Worm (Caenorhabditis elegans) whole organism, L4 larva: ENCODE data around the gene cut-2.
A peak's percentile ranks its signal among the peaks of the same experiment; 100 is the strongest.

Source experiments
- Y48G9A.11 ChIP-seq: fragments of 200-800 bp; sonication (Bioruptor generic); IDR thresholded peaks from 2 replicates; pipeline ENCODE4 v1.3.6; 2022; ENCODE audit warnings: missing genetic modification reagents, missing genetic modification characterization, missing compliant biosample characterization
- aha-1 ChIP-seq: fragments of 150-350 bp; peaks from one replicate; lab custom pipeline; 2014; ENCODE audit warnings: missing biosample characterization, missing genetic modification characterization
- aly-2 ChIP-seq: sonication (generic microtip); optimal IDR thresholded peaks from 2 replicates; lab custom pipeline; 2018; ENCODE audit warnings: missing biosample characterization, missing genetic modification characterization
- ceh-82 ChIP-seq: sonication (generic microtip); optimal IDR thresholded peaks from 2 replicates; lab custom pipeline; 2017; ENCODE audit warnings: missing biosample characterization, missing genetic modification characterization
- ces-1 ChIP-seq: fragments of 150-350 bp; sonication (generic microtip); optimal IDR thresholded peaks from 4 replicates; lab custom pipeline; 2014; ENCODE audit warnings: missing biosample characterization, missing genetic modification reagents, missing genetic modification characterization
- cey-2 ChIP-seq: sonication (generic microtip); optimal IDR thresholded peaks from 3 replicates; lab custom pipeline; 2017; ENCODE audit warnings: missing genetic modification characterization, mild to moderate bottlenecking, missing compliant biosample characterization, antibody characterized with exemption, borderline replicate concordance; ENCODE audit not compliant: insufficient read depth
- daf-12 ChIP-seq: fragments of 150-350 bp; optimal IDR thresholded peaks from 2 replicates; lab custom pipeline; 2014; ENCODE audit warnings: missing biosample characterization, missing genetic modification reagents, missing genetic modification characterization
- daf-16 ChIP-seq, 3 experiments: sonication (generic microtip); optimal IDR thresholded peaks; 2 replicates each; lab custom pipeline; 2016 to 2017; ENCODE audit warnings: missing genetic modification characterization in 3 of 3, missing genetic modification reagents in 3 of 3, mild to moderate bottlenecking in 2 of 3, missing compliant biosample characterization in 2 of 3, missing biosample characterization in 1 of 3, moderate library complexity in 1 of 3
- daf-19 ChIP-seq: fragments of 200-800 bp; sonication (Bioruptor generic); conservative IDR thresholded peaks from 2 replicates; pipeline ENCODE4 v1.3.6; 2022; ENCODE audit warnings: missing genetic modification characterization, missing compliant biosample characterization
- dmd-6 ChIP-seq: fragments of 200-800 bp; sonication (Bioruptor generic); IDR thresholded peaks from 2 replicates; pipeline ENCODE4 v1.3.6; 2022; ENCODE audit warnings: missing genetic modification reagents, missing genetic modification characterization, missing compliant biosample characterization
- dpl-1 ChIP-seq: fragments of 150-350 bp; optimal IDR thresholded peaks from 2 replicates; lab custom pipeline; 2014; ENCODE audit warnings: missing biosample characterization, missing genetic modification reagents, missing genetic modification characterization
- duxl-1 ChIP-seq: sonication (generic microtip); optimal IDR thresholded peaks from 2 replicates; lab custom pipeline; 2016; ENCODE audit warnings: mild to moderate bottlenecking, missing genetic modification characterization, moderate library complexity, missing compliant biosample characterization; ENCODE audit not compliant: poor library complexity
- dve-1 ChIP-seq: sonication (generic microtip); optimal IDR thresholded peaks from 2 replicates; lab custom pipeline; 2017; ENCODE audit warnings: antibody characterized with exemption, mild to moderate bottlenecking, missing genetic modification characterization, missing compliant biosample characterization; ENCODE audit not compliant: insufficient read depth
- egl-43 ChIP-seq: fragments of 200-800 bp; sonication (Bioruptor generic); IDR thresholded peaks from 2 replicates; pipeline ENCODE4 v1.3.6; 2022; ENCODE audit warnings: missing genetic modification reagents, missing genetic modification characterization, missing compliant biosample characterization
- gei-8 ChIP-seq: fragments of 200-800 bp; sonication (Bioruptor generic); optimal IDR thresholded peaks from 2 replicates; lab custom pipeline; 2018; ENCODE audit warnings: mild to moderate bottlenecking, missing genetic modification characterization, missing compliant biosample characterization
- hif-1 ChIP-seq, 2 experiments: sonication (generic microtip); optimal IDR thresholded peaks; 2 replicates each; lab custom pipeline; 2016 to 2017; ENCODE audit warnings: missing compliant biosample characterization in 2 of 2, missing genetic modification characterization in 2 of 2, missing genetic modification reagents in 2 of 2, missing genotype in 2 of 2, mild to moderate bottlenecking in 1 of 2
- hlh-11 ChIP-seq: fragments of 200-800 bp; sonication (Bioruptor generic); optimal IDR thresholded peaks from 2 replicates; lab custom pipeline; 2018; ENCODE audit warnings: mild to moderate bottlenecking, missing genetic modification characterization, missing compliant biosample characterization
- hlh-30 ChIP-seq: sonication (generic microtip); optimal IDR thresholded peaks from 2 replicates; lab custom pipeline; 2017; ENCODE audit warnings: antibody characterized with exemption, mild to moderate bottlenecking, missing genetic modification characterization, missing compliant biosample characterization; ENCODE audit not compliant: insufficient read depth
- hmg-1.1 ChIP-seq: fragments of 200-800 bp; sonication (Bioruptor generic); IDR thresholded peaks from 2 replicates; pipeline ENCODE4 v1.3.6; 2022; ENCODE audit warnings: missing genetic modification reagents, missing genetic modification characterization, missing compliant biosample characterization
- lin-1 ChIP-seq: fragments of 200-800 bp; sonication (Bioruptor generic); IDR thresholded peaks from 2 replicates; pipeline ENCODE4 v1.3.6; 2022; ENCODE audit warnings: missing genetic modification reagents, missing genetic modification characterization, missing compliant biosample characterization
- lir-3 ChIP-seq: sonication (generic microtip); optimal IDR thresholded peaks from 2 replicates; lab custom pipeline; 2016; ENCODE audit warnings: mild to moderate bottlenecking, missing genetic modification characterization, missing compliant biosample characterization
- mdl-1 ChIP-seq, 2 experiments: fragments of 150-350 bp in 1 of 2; sonication (generic microtip) in 1 of 2; optimal IDR thresholded peaks; 2 replicates each; lab custom pipeline; 2014 to 2017; ENCODE audit warnings: missing biosample characterization in 2 of 2, missing genetic modification characterization in 2 of 2
- mes-2 ChIP-seq: sonication (generic microtip); optimal IDR thresholded peaks from 2 replicates; lab custom pipeline; 2016; ENCODE audit warnings: missing genotype, mild to moderate bottlenecking, missing genetic modification characterization, missing compliant biosample characterization; ENCODE audit not compliant: poor library complexity, severe bottlenecking
- nhr-102 ChIP-seq: sonication (generic microtip); optimal IDR thresholded peaks from 2 replicates; lab custom pipeline; 2016; ENCODE audit warnings: mild to moderate bottlenecking, missing genetic modification characterization, moderate library complexity, missing compliant biosample characterization
- nhr-11 ChIP-seq: fragments of 150-350 bp; optimal IDR thresholded peaks from 2 replicates; lab custom pipeline; 2014; ENCODE audit warnings: missing biosample characterization, missing genetic modification characterization
- nhr-28 ChIP-seq: fragments of 150-350 bp; optimal IDR thresholded peaks from 2 replicates; lab custom pipeline; 2014; ENCODE audit warnings: missing biosample characterization, missing genetic modification characterization
- nhr-41 ChIP-seq: fragments of 200-800 bp; sonication (Bioruptor generic); IDR thresholded peaks from 2 replicates; pipeline ENCODE4 v1.3.6; 2022; ENCODE audit warnings: missing genetic modification reagents, missing genetic modification characterization, missing compliant biosample characterization
- nhr-42 ChIP-seq: fragments of 200-800 bp; sonication (Bioruptor generic); IDR thresholded peaks from 2 replicates; pipeline ENCODE4 v1.3.6; 2022; ENCODE audit warnings: missing genetic modification characterization, missing compliant biosample characterization
- nhr-48 ChIP-seq: sonication (generic microtip); optimal IDR thresholded peaks from 2 replicates; lab custom pipeline; 2016; ENCODE audit warnings: mild to moderate bottlenecking, missing genetic modification characterization, missing compliant biosample characterization
- nhr-6 ChIP-seq: fragments of 150-350 bp; optimal IDR thresholded peaks from 2 replicates; lab custom pipeline; 2014; ENCODE audit warnings: missing biosample characterization, missing genetic modification characterization
- nhr-76 ChIP-seq: fragments of 150-350 bp; optimal IDR thresholded peaks from 2 replicates; lab custom pipeline; 2014; ENCODE audit warnings: missing biosample characterization, missing genetic modification characterization
- nhr-77 ChIP-seq: fragments of 150-350 bp; optimal IDR thresholded peaks from 2 replicates; lab custom pipeline; 2014; ENCODE audit warnings: missing biosample characterization, missing genetic modification characterization
- pha-4 ChIP-seq, 2 experiments: fragments of 150-350 bp in 1 of 2; fragments of 200-800 bp in 1 of 2; sonication (Bioruptor generic) in 1 of 2; IDR thresholded peaks in 1 of 2; optimal IDR thresholded peaks in 1 of 2; 2 replicates each; pipeline versions ENCODE4 v1.3.6 to Lab custom; 2014 to 2022; ENCODE audit warnings: missing genetic modification characterization in 2 of 2, missing genetic modification reagents in 2 of 2, missing biosample characterization in 1 of 2, missing compliant biosample characterization in 1 of 2
- php-3 ChIP-seq: fragments of 200-800 bp; sonication (Bioruptor generic); IDR thresholded peaks from 2 replicates; pipeline ENCODE4 v1.3.6; 2022; ENCODE audit warnings: missing genetic modification reagents, missing genetic modification characterization, missing compliant biosample characterization
- pqm-1 ChIP-seq: sonication (generic microtip); optimal IDR thresholded peaks from 2 replicates; lab custom pipeline; 2017; ENCODE audit warnings: missing biosample characterization, missing genetic modification characterization
- sdz-12 ChIP-seq: fragments of 200-800 bp; sonication (Bioruptor generic); optimal IDR thresholded peaks from 2 replicates; lab custom pipeline; 2018; ENCODE audit warnings: mild to moderate bottlenecking, missing genetic modification characterization, missing compliant biosample characterization
- spr-3 ChIP-seq: fragments of 200-800 bp; sonication (Bioruptor generic); optimal IDR thresholded peaks from 2 replicates; lab custom pipeline; 2018; ENCODE audit warnings: mild to moderate bottlenecking, missing genetic modification characterization, missing compliant biosample characterization
- tag-97 ChIP-seq: fragments of 200-800 bp; sonication (Bioruptor generic); IDR thresholded peaks from 2 replicates; pipeline ENCODE4 v1.3.6; 2022; ENCODE audit warnings: missing genetic modification characterization, missing compliant biosample characterization
- unc-39 ChIP-seq: sonication (generic microtip); optimal IDR thresholded peaks from 2 replicates; lab custom pipeline; 2017; ENCODE audit warnings: missing biosample characterization, missing genetic modification characterization
- vab-7 ChIP-seq: fragments of 200-800 bp; sonication (Bioruptor generic); IDR thresholded peaks from 2 replicates; pipeline ENCODE4 v1.3.6; 2022; ENCODE audit warnings: missing genetic modification reagents, missing genetic modification characterization, missing compliant biosample characterization
- ztf-11 ChIP-seq: fragments of 150-350 bp; optimal IDR thresholded peaks from 2 replicates; lab custom pipeline; 2014; ENCODE audit warnings: missing biosample characterization, missing genetic modification characterization
- ztf-7 ChIP-seq: fragments of 150-350 bp; optimal IDR thresholded peaks from 2 replicates; lab custom pipeline; 2014; ENCODE audit warnings: missing biosample characterization, missing genetic modification characterization

Gene cut-2

DNA sequence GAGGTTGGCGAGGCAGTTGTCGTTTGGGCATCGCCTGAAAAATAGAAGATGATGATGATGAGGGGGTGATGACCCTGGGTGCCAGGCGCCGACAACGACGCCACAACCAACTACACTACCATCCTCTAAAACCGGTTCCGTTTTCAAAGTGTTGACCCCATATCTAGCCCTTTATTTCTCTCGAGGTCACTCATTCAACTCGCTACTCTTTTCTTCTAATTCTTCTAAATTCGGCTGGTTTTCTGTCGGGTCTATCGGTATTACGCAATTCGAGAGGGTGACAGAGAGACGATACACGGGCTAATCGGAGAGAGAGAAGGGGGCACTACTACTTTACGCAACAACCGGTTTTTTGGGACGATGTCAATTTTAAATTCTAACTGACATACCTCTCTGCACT is 43.4 kb upstream of the cut-2 start (continued):
- TF ChIP-seq duxl-1 (tag; lab: Kevin White, UChicago) (no peak), nhr-6 (tag; lab: Kevin White, UChicago) (no peak), daf-12 (tag; lab: Kevin White, UChicago) (no peak), lir-3 (no peak), cey-2 (tag; lab: Kevin White, UChicago) (peak; percentile 1), ces-1 (no peak), dpl-1 (GFP tag; lab: Kevin White, UChicago) (no peak), tag-97 (GFP tag; lab: Robert Waterston, UW) (no peak), hif-1 (tag; optimal IDR thresholded peaks at IDR 0.05; lab: Kevin White, UChicago) (no peak), hlh-30 (tag; lab: Kevin White, UChicago) (peak; percentile 56), ztf-7 (tag; lab: Kevin White, UChicago) (no peak), nhr-42 (GFP tag; lab: Robert Waterston, UW) (no peak), vab-7 (GFP tag; lab: Robert Waterston, UW) (no peak), egl-43 (no peak), ztf-11 (no peak), nhr-76 (no peak), gei-8 (GFP tag; lab: Kevin White, UChicago) (no peak), aly-2 (no peak), hmg-1.1 (no peak), mes-2 (tag; lab: Kevin White, UChicago) (peak; percentile 49)

DNA sequence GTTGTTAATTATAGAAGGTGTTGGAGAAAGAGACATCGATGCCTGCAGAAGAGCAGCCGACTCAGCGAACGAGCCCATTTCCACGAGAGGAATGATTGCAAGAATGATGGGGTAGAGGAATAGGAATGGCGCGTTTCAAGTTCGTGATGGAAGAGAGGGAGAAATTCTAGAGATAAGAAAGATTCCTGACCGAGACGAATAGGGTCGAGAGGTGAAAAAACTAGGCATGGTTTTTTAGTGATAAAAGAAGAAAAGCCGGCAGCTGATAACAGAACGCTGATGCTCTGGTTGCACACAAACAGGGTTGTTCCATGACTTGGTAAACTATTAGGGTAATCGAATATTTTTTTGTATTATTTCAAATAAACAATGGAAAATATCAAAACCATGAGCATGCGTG is 41.9 kb upstream of the cut-2 start:
- TF ChIP-seq pqm-1 (tag; lab: Kevin White, UChicago) (peak; percentile 92), daf-19 (GFP tag; lab: Robert Waterston, UW) (no peak), unc-39 (tag; lab: Kevin White, UChicago) (no peak), nhr-102 (tag; lab: Kevin White, UChicago) (peak; percentile 14), nhr-48 (tag; lab: Kevin White, UChicago) (peak; percentile 7), pha-4 (GFP tag; IDR thresholded peaks at IDR 0.05; lab: Robert Waterston, UW) (peak; percentile 24; the same call in 1 of the 2 replicates), pha-4 (tag; optimal IDR thresholded peaks at IDR 0.05; lab: Kevin White, UChicago) (no peak), dve-1 (peak; percentile 64), nhr-41 (peak; percentile 42; the same call in 1 of the 2 replicates), Y48G9A.11 (GFP tag; lab: Robert Waterston, UW) (no peak), hlh-11 (tag; lab: Kevin White, UChicago) (peak; percentile 69), php-3 (peak; percentile 39; the same call in 1 of the 2 replicates), mdl-1 (tag; optimal IDR thresholded peaks at IDR 0.05; lab: Kevin White, UChicago) (peak in 1 of 2 experiments; percentile 49), spr-3 (GFP tag; lab: Kevin White, UChicago) (no peak), dmd-6 (GFP tag; lab: Robert Waterston, UW) (peak; percentile 78), aha-1 (tag; lab: Kevin White, UChicago) (peak; percentile 44), hlh-30 (tag; lab: Kevin White, UChicago) (peak; percentile 29), ceh-82 (tag; lab: Kevin White, UChicago) (no peak), nhr-11 (tag; lab: Kevin White, UChicago) (no peak), nhr-28 (tag; lab: Kevin White, UChicago) (peak; percentile 82), daf-16 (GFP tag; optimal IDR thresholded peaks at IDR 0.05; lab: Kevin White, UChicago) (no peak), daf-16 (tag; optimal IDR thresholded peaks at IDR 0.05; lab: Kevin White, UChicago) (peak; percentile 91), lin-1 (GFP tag; lab: Robert Waterston, UW) (peak; percentile 65; the same call in 1 of the 2 replicates), nhr-77 (tag; lab: Kevin White, UChicago) (peak; percentile 75), sdz-12 (GFP tag; lab: Kevin White, UChicago) (no peak), nhr-6 (tag; lab: Kevin White, UChicago) (peak; percentile 58)
